Worm (Caenorhabditis elegans) whole organism, L1 larva: ENCODE measurements around the gene vha-14.

Source experiments
- C04F5.9 ChIP-seq: sonication (generic microtip); optimal IDR thresholded peaks from 2 replicates; lab custom pipeline; 2016; ENCODE audit warnings: missing genetic modification characterization, missing compliant biosample characterization
- C16A3.4 ChIP-seq: fragments of 150-350 bp; optimal IDR thresholded peaks from 2 replicates; lab custom pipeline; 2014; ENCODE audit warnings: missing biosample characterization, missing genetic modification characterization
- C34B4.2 ChIP-seq: sonication (generic microtip); optimal IDR thresholded peaks from 2 replicates; lab custom pipeline; 2017; ENCODE audit warnings: mild to moderate bottlenecking, missing genetic modification characterization, missing compliant biosample characterization
- F16B12.6 ChIP-seq: fragments of 150-350 bp; optimal IDR thresholded peaks from 2 replicates; lab custom pipeline; 2014; ENCODE audit warnings: missing biosample characterization, missing genetic modification characterization
- aha-1 ChIP-seq: fragments of 150-350 bp; optimal IDR thresholded peaks from 2 replicates; lab custom pipeline; 2014; ENCODE audit warnings: missing biosample characterization, missing genetic modification characterization
- blmp-1 ChIP-seq: fragments of 150-350 bp; optimal IDR thresholded peaks from 2 replicates; lab custom pipeline; 2014; ENCODE audit warnings: missing biosample characterization, missing genetic modification characterization
- ceh-82 ChIP-seq, 3 experiments: fragments of 150-350 bp in 1 of 3; sonication (generic microtip) in 2 of 3; optimal IDR thresholded peaks; 2 replicates each; lab custom pipeline; 2014 to 2017; ENCODE audit warnings: missing biosample characterization in 3 of 3, missing genetic modification characterization in 3 of 3
- ceh-88 ChIP-seq: fragments of 200-800 bp; sonication (Bioruptor generic); IDR thresholded peaks from 2 replicates; pipeline ENCODE4 v1.3.6; 2022; ENCODE audit warnings: missing genetic modification characterization, missing compliant biosample characterization
- ceh-90 ChIP-seq: sonication (generic microtip); optimal IDR thresholded peaks from 2 replicates; lab custom pipeline; 2016; ENCODE audit warnings: missing genetic modification characterization, missing compliant biosample characterization
- dsc-1 ChIP-seq: sonication (generic microtip); optimal IDR thresholded peaks from 2 replicates; lab custom pipeline; 2016; ENCODE audit warnings: mild to moderate bottlenecking, missing genetic modification characterization, missing compliant biosample characterization
- efl-1 ChIP-seq, 4 experiments: fragments of 150-350 bp; optimal IDR thresholded peaks in 3 of 4; peaks in 1 of 4; 1 replicate in 1 of 4; 2 replicates in 3 of 4; lab custom pipeline; 2014; ENCODE audit warnings: missing biosample characterization in 2 of 4, missing genetic modification characterization in 2 of 4, missing genetic modification reagents in 2 of 4
- efl-3 ChIP-seq: fragments of 200-800 bp; sonication (Bioruptor generic); optimal IDR thresholded peaks from 2 replicates; lab custom pipeline; 2018; ENCODE audit warnings: mild to moderate bottlenecking, missing genetic modification characterization, missing compliant biosample characterization
- egl-13 ChIP-seq: sonication (generic microtip); optimal IDR thresholded peaks from 2 replicates; lab custom pipeline; 2016; ENCODE audit warnings: missing genotype, missing genetic modification reagents, missing genetic modification characterization, missing compliant biosample characterization
- egl-27 ChIP-seq, 2 experiments: fragments of 150-350 bp in 1 of 2; sonication (generic microtip); optimal IDR thresholded peaks; 3 replicates each; lab custom pipeline; 2017 to 2018; ENCODE audit warnings: missing biosample characterization in 2 of 2, missing genetic modification characterization in 2 of 2, missing genetic modification reagents in 2 of 2
- elt-3 ChIP-seq, 6 experiments: fragments of 150-350 bp in 1 of 6; sonication (generic microtip); optimal IDR thresholded peaks; 2 replicates each; lab custom pipeline; 2017 to 2018; ENCODE audit warnings: missing biosample characterization in 6 of 6, missing genetic modification characterization in 6 of 6, inconsistent platforms in 1 of 6
- fkh-10 ChIP-seq: sonication (generic microtip); optimal IDR thresholded peaks from 2 replicates; lab custom pipeline; 2017; ENCODE audit warnings: missing biosample characterization, missing genetic modification reagents, missing genetic modification characterization
- fkh-8 ChIP-seq: sonication (generic microtip); optimal IDR thresholded peaks from 2 replicates; lab custom pipeline; 2016; ENCODE audit warnings: mild to moderate bottlenecking, missing genetic modification characterization, missing compliant biosample characterization
- fos-1 ChIP-seq: fragments of 150-350 bp; optimal IDR thresholded peaks from 2 replicates; lab custom pipeline; 2014; ENCODE audit warnings: missing biosample characterization, missing genetic modification characterization
- hlh-17 ChIP-seq: fragments of 200-800 bp; sonication (Bioruptor generic); optimal IDR thresholded peaks from 2 replicates; lab custom pipeline; 2018; ENCODE audit warnings: missing genetic modification characterization, mild to moderate bottlenecking, missing compliant biosample characterization, moderate library complexity, borderline replicate concordance
- hlh-4 ChIP-seq: sonication (generic microtip); optimal IDR thresholded peaks from 2 replicates; lab custom pipeline; 2016; ENCODE audit warnings: mild to moderate bottlenecking, missing genetic modification characterization, missing compliant biosample characterization
- hpl-2 ChIP-seq: fragments of 150-350 bp; optimal IDR thresholded peaks from 2 replicates; lab custom pipeline; 2014; ENCODE audit warnings: missing biosample characterization, missing genetic modification reagents, missing genetic modification characterization
- irx-1 ChIP-seq: sonication (generic microtip); optimal IDR thresholded peaks from 2 replicates; lab custom pipeline; 2016; ENCODE audit warnings: missing genetic modification characterization, missing compliant biosample characterization
- isw-1 ChIP-seq: fragments of 200-800 bp; sonication (Bioruptor generic); IDR thresholded peaks from 2 replicates; pipeline ENCODE4 v1.3.6; 2022; ENCODE audit warnings: missing genetic modification characterization, missing compliant biosample characterization
- lin-15B ChIP-seq: fragments of 150-350 bp; sonication (generic microtip); optimal IDR thresholded peaks from 3 replicates; lab custom pipeline; 2014; ENCODE audit warnings: missing biosample characterization, missing genetic modification characterization
- lin-39 ChIP-seq: fragments of 150-350 bp; optimal IDR thresholded peaks from 2 replicates; lab custom pipeline; 2014; ENCODE audit warnings: missing biosample characterization, missing genetic modification reagents, missing genetic modification characterization
- mab-9 ChIP-seq: fragments of 200-800 bp; sonication (Bioruptor generic); IDR thresholded peaks from 2 replicates; pipeline ENCODE4 v1.3.6; 2022; ENCODE audit warnings: missing genetic modification reagents, missing genetic modification characterization, missing compliant biosample characterization
- mep-1 ChIP-seq: fragments of 150-350 bp; optimal IDR thresholded peaks from 2 replicates; lab custom pipeline; 2014; ENCODE audit warnings: missing biosample characterization, missing genetic modification characterization
- nhr-12 ChIP-seq: sonication (generic microtip); optimal IDR thresholded peaks from 2 replicates; lab custom pipeline; 2017; ENCODE audit warnings: missing biosample characterization, missing genetic modification characterization
- nhr-19 ChIP-seq: fragments of 200-800 bp; sonication (Bioruptor generic); conservative IDR thresholded peaks from 2 replicates; pipeline ENCODE4 v1.3.6; 2022; ENCODE audit warnings: missing genetic modification characterization, missing compliant biosample characterization
- nhr-237 ChIP-seq: fragments of 150-350 bp; optimal IDR thresholded peaks from 2 replicates; lab custom pipeline; 2014; ENCODE audit warnings: missing biosample characterization, missing genetic modification characterization
- nhr-28 ChIP-seq: fragments of 150-350 bp; optimal IDR thresholded peaks from 2 replicates; lab custom pipeline; 2014; ENCODE audit warnings: missing biosample characterization, missing genetic modification characterization
- nhr-76 ChIP-seq: sonication (generic microtip); optimal IDR thresholded peaks from 2 replicates; lab custom pipeline; 2017; ENCODE audit warnings: missing biosample characterization, missing genetic modification characterization
- nhr-77 ChIP-seq: fragments of 150-350 bp; optimal IDR thresholded peaks from 2 replicates; lab custom pipeline; 2014; ENCODE audit warnings: missing biosample characterization, missing genetic modification characterization
- nhr-85 ChIP-seq: sonication (generic microtip); peaks from one replicate; lab custom pipeline; 2016; ENCODE audit warnings: missing genetic modification characterization, inconsistent platforms, missing compliant biosample characterization
- rnt-1 ChIP-seq: sonication (generic microtip); optimal IDR thresholded peaks from 2 replicates; lab custom pipeline; 2016; ENCODE audit warnings: mild to moderate bottlenecking, missing genetic modification characterization, moderate library complexity, missing compliant biosample characterization
- snpc-4 ChIP-seq: fragments of 150-350 bp; optimal IDR thresholded peaks from 2 replicates; lab custom pipeline; 2014; ENCODE audit warnings: missing biosample characterization, missing genetic modification characterization
- snu-23 ChIP-seq: sonication (generic microtip); optimal IDR thresholded peaks from 2 replicates; lab custom pipeline; 2016; ENCODE audit warnings: missing genetic modification characterization, missing compliant biosample characterization
- sox-4 ChIP-seq: sonication (generic microtip); optimal IDR thresholded peaks from 2 replicates; lab custom pipeline; 2016; ENCODE audit warnings: missing genetic modification characterization, missing compliant biosample characterization
- swsn-7 ChIP-seq: sonication (generic microtip); optimal IDR thresholded peaks from 2 replicates; lab custom pipeline; 2016; ENCODE audit warnings: missing genetic modification characterization, missing compliant biosample characterization
- tbx-2 ChIP-seq: sonication (generic microtip); optimal IDR thresholded peaks from 2 replicates; lab custom pipeline; 2016; ENCODE audit warnings: missing genetic modification characterization, missing compliant biosample characterization
- tlp-1 ChIP-seq: fragments of 150-350 bp; optimal IDR thresholded peaks from 2 replicates; lab custom pipeline; 2014; ENCODE audit warnings: missing biosample characterization, missing genetic modification characterization
- unc-30 ChIP-seq: sonication (generic microtip); optimal IDR thresholded peaks from 2 replicates; lab custom pipeline; 2017; ENCODE audit warnings: missing biosample characterization, missing genetic modification characterization
- unc-62 ChIP-seq: fragments of 150-350 bp; optimal IDR thresholded peaks from 2 replicates; lab custom pipeline; 2014; ENCODE audit warnings: missing biosample characterization, missing genetic modification reagents, missing genetic modification characterization
- unc-98 ChIP-seq: fragments of 200-800 bp; sonication (Bioruptor generic); IDR thresholded peaks from 2 replicates; pipeline ENCODE4 v1.3.6; 2022; ENCODE audit warnings: missing genetic modification characterization, missing compliant biosample characterization
- xbp-1 ChIP-seq: sonication (generic microtip); optimal IDR thresholded peaks from 2 replicates; lab custom pipeline; 2016; ENCODE audit warnings: missing genetic modification characterization, missing compliant biosample characterization
- zag-1 ChIP-seq: fragments of 150-350 bp; optimal IDR thresholded peaks from 2 replicates; lab custom pipeline; 2014; ENCODE audit warnings: missing biosample characterization, missing genetic modification characterization
- zip-4 ChIP-seq: fragments of 200-800 bp; sonication (Bioruptor generic); optimal IDR thresholded peaks from 2 replicates; lab custom pipeline; 2018; ENCODE audit warnings: mild to moderate bottlenecking, missing genetic modification characterization, moderate library complexity, missing compliant biosample characterization

vha-14 gene

ce11 chrIII:9542816-9543215, 34.9 kb downstream of the vha-14 start, which contains the start of gene eif-2Balpha (continued):
- TF ChIP-seq blmp-1 (peak; percentile 32), zag-1 (tag; lab: Kevin White, UChicago) (no peak), mep-1 (tag; lab: Kevin White, UChicago) (peak; percentile 16), xbp-1 (tag; lab: Kevin White, UChicago) (no peak), tbx-2 (tag; lab: Kevin White, UChicago) (peak; percentile 21)

ce11 chrIII:9544125-9544524, 36.2 kb downstream of the vha-14 start, which contains the start of gene ZK1098.9:
Gene ZK1098.9, plus strand, starts transcription at chrIII:9544425.
- no peak for TF ChIP-seq nhr-77
- TF ChIP-seq efl-3 (GFP tag; lab: Kevin White, UChicago), result no peak
- no peak for TF ChIP-seq snu-23 (GFP tag; lab: Kevin White, UChicago)
- TF ChIP-seq isw-1 (GFP tag; lab: Robert Waterston, UW), result no peak
- TF ChIP-seq ceh-88 (GFP tag; lab: Robert Waterston, UW), result no peak
- TF ChIP-seq lin-15B (tag; lab: Kevin White, UChicago), result no peak
- TF ChIP-seq hlh-17, result no peak
- no peak for TF ChIP-seq nhr-76 (tag; lab: Kevin White, UChicago)
- no peak for TF ChIP-seq fkh-8 (tag; lab: Kevin White, UChicago)
- TF ChIP-seq nhr-28, result no peak
- no peak for TF ChIP-seq C04F5.9
- TF ChIP-seq unc-98, result no peak
- TF ChIP-seq ceh-82 (tag; optimal IDR thresholded peaks at IDR 0.05; lab: Kevin White, UChicago), result no peak
- no peak for TF ChIP-seq snpc-4 (tag; lab: Kevin White, UChicago)
- no peak for TF ChIP-seq mab-9 (GFP tag; lab: Robert Waterston, UW)
- TF ChIP-seq xbp-1 (tag; lab: Kevin White, UChicago), result no peak
- no peak for TF ChIP-seq nhr-85 (tag; lab: Kevin White, UChicago)
- TF ChIP-seq nhr-12 (tag; lab: Kevin White, UChicago), result no peak
- TF ChIP-seq tbx-2 (tag; lab: Kevin White, UChicago), result no peak
- TF ChIP-seq irx-1 (tag; lab: Kevin White, UChicago), result no peak

ce11 chrIII:9544820-9545219, 36.9 kb downstream of the vha-14 start, which contains the start of gene ZK1098.12:
Gene ZK1098.12, plus strand, starts transcription at chrIII:9545120.
- no peak for TF ChIP-seq xbp-1 (tag; lab: Kevin White, UChicago)
- TF ChIP-seq efl-1 (optimal IDR thresholded peaks at IDR 0.05; lab: Kevin White, UChicago), result no peak
- peak in 1 of 2 experiments; percentile 76 for TF ChIP-seq efl-1 (GFP tag; optimal IDR thresholded peaks at IDR 0.05 in 1 of 2; lab: Kevin White, UChicago)

ce11 chrIII:9546016-9546659, 38.2 kb downstream of the vha-14 start, which contains the start of gene unc-16:
Gene unc-16, plus strand, starts transcription at chrIII:9546258.
- TF ChIP-seq fos-1 (peak; percentile 77), fkh-8 (tag; lab: Kevin White, UChicago) (peak; percentile 90), nhr-19 (peak; percentile 87), nhr-237 (tag; lab: Kevin White, UChicago) (peak; percentile 64), C34B4.2 (tag; lab: Kevin White, UChicago) (no peak), C16A3.4 (tag; lab: Kevin White, UChicago) (peak; percentile 85), ceh-90 (tag; lab: Kevin White, UChicago) (peak; percentile 43), rnt-1 (tag; lab: Kevin White, UChicago) (peak; percentile 93), hpl-2 (peak; percentile 7), egl-13 (tag; lab: Kevin White, UChicago) (peak; percentile 88), swsn-7 (peak; percentile 94), unc-30 (tag; lab: Kevin White, UChicago) (no peak), aha-1 (tag; lab: Kevin White, UChicago) (peak; percentile 67), C04F5.9 (peak; percentile 83), egl-27 (tag; optimal IDR thresholded peaks at IDR 0.05; lab: Kevin White, UChicago) (no peak), F16B12.6 (peak; percentile 69), elt-3 (tag; optimal IDR thresholded peaks at IDR 0.05; lab: Kevin White, UChicago) (peak in 2 of 6 experiments; percentile 29 to 54), ceh-88 (GFP tag; lab: Robert Waterston, UW) (peak; percentile 67), fkh-10 (GFP tag; lab: Kevin White, UChicago) (peak; percentile 65), lin-39 (peak; percentile 35), hlh-4 (tag; lab: Kevin White, UChicago) (no peak), irx-1 (tag; lab: Kevin White, UChicago) (peak; percentile 89), sox-4 (tag; lab: Kevin White, UChicago) (peak; percentile 67), dsc-1 (tag; lab: Kevin White, UChicago) (peak; percentile 89), zip-4 (GFP tag; lab: Kevin White, UChicago) (peak; percentile 78), unc-62 (GFP tag; lab: Kevin White, UChicago) (no peak), xbp-1 (tag; lab: Kevin White, UChicago) (peak; percentile 90), tlp-1 (tag; lab: Kevin White, UChicago) (no peak)
